Worm (Caenorhabditis elegans) whole organism, midembryonic: Measurements from ENCODE around the gene ZK930.2.

Source experiments
- T22C8.4 ChIP-seq: fragments of 200-800 bp; sonication (Bioruptor generic); IDR thresholded peaks from 2 replicates; pipeline ENCODE4 v1.3.6; 2022; ENCODE audit warnings: missing genetic modification characterization, missing compliant biosample characterization
- cog-1 ChIP-seq: sonication (generic microtip); optimal IDR thresholded peaks from 2 replicates; lab custom pipeline; 2016; ENCODE audit warnings: missing genetic modification characterization, missing compliant biosample characterization
- flt-1 ChIP-seq: fragments of 200-800 bp; sonication (Bioruptor generic); IDR thresholded peaks from 2 replicates; pipeline ENCODE4 v1.3.6; 2022; ENCODE audit warnings: missing genetic modification characterization, missing compliant biosample characterization
- klf-2 ChIP-seq: fragments of 200-800 bp; sonication (Bioruptor generic); conservative IDR thresholded peaks from 2 replicates; pipeline ENCODE4 v1.3.6; 2022; ENCODE audit warnings: missing genetic modification reagents, missing genetic modification characterization, missing compliant biosample characterization
- med-1 ChIP-seq: sonication (generic microtip); optimal IDR thresholded peaks from 2 replicates; lab custom pipeline; 2017; ENCODE audit warnings: missing genetic modification characterization, mild to moderate bottlenecking, missing compliant biosample characterization, antibody characterized with exemption, missing genetic modification reagents; ENCODE audit not compliant: insufficient read depth
- ref-1 ChIP-seq: fragments of 200-800 bp; sonication (Bioruptor generic); conservative IDR thresholded peaks from 2 replicates; pipeline ENCODE4 v1.3.6; 2022; ENCODE audit warnings: missing genetic modification reagents, missing genetic modification characterization, missing compliant biosample characterization
- tab-1 ChIP-seq: fragments of 200-800 bp; sonication (Bioruptor generic); IDR thresholded peaks from 2 replicates; pipeline ENCODE4 v1.3.6; 2022; ENCODE audit warnings: missing genetic modification characterization, missing compliant biosample characterization
- ztf-23 ChIP-seq: fragments of 200-800 bp; sonication (Bioruptor generic); IDR thresholded peaks from 2 replicates; pipeline ENCODE4 v1.3.6; 2022; ENCODE audit warnings: missing genetic modification reagents, missing genetic modification characterization, missing compliant biosample characterization
- ztf-29 ChIP-seq: fragments of 200-800 bp; sonication (Bioruptor generic); IDR thresholded peaks from 2 replicates; pipeline ENCODE4 v1.3.6; 2022; ENCODE audit warnings: missing genetic modification reagents, missing genetic modification characterization, missing compliant biosample characterization

ZK930.2 gene

DNA sequence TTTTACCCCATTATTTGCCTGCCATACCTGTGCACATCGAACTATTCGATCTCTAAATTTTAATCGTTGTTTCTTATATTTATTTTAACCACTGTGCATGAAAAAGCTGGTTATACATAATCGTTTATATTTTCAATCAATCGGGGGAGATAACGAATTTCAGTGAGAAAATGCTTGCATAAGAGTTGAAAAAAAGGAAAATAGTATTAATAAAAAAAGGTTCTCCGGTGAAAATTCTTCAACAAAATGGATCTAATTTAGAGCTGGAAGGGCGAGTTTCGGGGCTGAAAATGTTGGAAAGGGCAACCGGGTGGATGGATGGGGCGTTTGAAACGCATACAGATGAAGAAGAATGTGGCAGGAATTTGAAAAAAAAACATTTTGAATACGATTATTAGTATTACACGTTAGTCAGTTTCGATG, 24.3 kb upstream of the ZK930.2 start:
- TF ChIP-seq ztf-29 (no peak), med-1 (GFP tag; lab: Kevin White, UChicago) (no peak), klf-2 (GFP tag; lab: Robert Waterston, UW) (no peak)

DNA sequence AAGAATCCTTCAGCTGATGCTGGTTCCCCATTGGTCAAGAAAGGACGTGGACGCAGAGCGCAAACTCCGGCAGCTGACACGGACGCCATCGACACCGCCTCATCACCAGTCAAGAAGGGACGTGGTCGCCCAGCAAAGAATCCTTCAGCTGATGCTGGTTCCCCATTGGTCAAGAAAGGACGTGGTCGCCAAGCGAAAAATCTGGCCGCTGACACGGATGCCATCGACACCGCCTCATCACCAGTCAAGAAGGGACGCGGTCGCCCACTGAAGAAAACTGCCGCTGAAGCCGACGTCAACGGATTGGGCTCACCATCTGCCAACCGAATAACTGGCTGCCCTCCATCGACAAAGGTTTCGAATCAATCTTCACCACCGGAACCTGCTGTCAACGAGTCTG, 23.7 kb upstream of the ZK930.2 start:
- TF ChIP-seq cog-1 (tag; lab: Kevin White, UChicago) (no peak), flt-1 (GFP tag; lab: Robert Waterston, UW) (no peak), tab-1 (no peak), klf-2 (GFP tag; lab: Robert Waterston, UW) (no peak), ztf-29 (no peak)

- no peak for TF ChIP-seq flt-1 (GFP tag; lab: Robert Waterston, UW)
- no peak for TF ChIP-seq klf-2 (GFP tag; lab: Robert Waterston, UW)
- no peak for TF ChIP-seq ztf-23 (GFP tag; lab: Robert Waterston, UW)
- no peak for TF ChIP-seq cog-1 (tag; lab: Kevin White, UChicago)
- TF ChIP-seq ref-1 (GFP tag; lab: Robert Waterston, UW) = no peak
- TF ChIP-seq ztf-29 = no peak
- no peak for TF ChIP-seq tab-1
- no peak for TF ChIP-seq T22C8.4 (GFP tag; lab: Robert Waterston, UW)
Observed at ce11 chrII:11916555-11916941, 23.3 kb upstream of the ZK930.2 start.

ce11 chrII:11915770-11916554, 22.7 kb upstream of the ZK930.2 start, which contains the start of the genes vps-15 and hmg-12:
Gene vps-15 (minus strand): TSS chrII:11915852.
Gene hmg-12 (plus strand): TSS chrII:11916513.
- TF ChIP-seq tab-1 = no peak
- no peak for TF ChIP-seq cog-1 (tag; lab: Kevin White, UChicago)
- TF ChIP-seq ref-1 (GFP tag; lab: Robert Waterston, UW) = no peak

- TF ChIP-seq klf-2 (GFP tag; lab: Robert Waterston, UW) (no peak), med-1 (GFP tag; lab: Kevin White, UChicago) (no peak), ztf-23 (GFP tag; lab: Robert Waterston, UW) (no peak), ref-1 (GFP tag; lab: Robert Waterston, UW) (no peak), cog-1 (tag; lab: Kevin White, UChicago) (no peak), flt-1 (GFP tag; lab: Robert Waterston, UW) (no peak), ztf-29 (no peak), tab-1 (no peak), T22C8.4 (GFP tag; lab: Robert Waterston, UW) (no peak)
Observed at ce11 chrII:11914304-11914703, 21.1 kb upstream of the ZK930.2 start, which contains the start of gene ZK930.7. Gene ZK930.7 (plus strand): TSS chrII:11914604.

- no peak for TF ChIP-seq ref-1 (GFP tag; lab: Robert Waterston, UW)
- no peak for TF ChIP-seq med-1 (GFP tag; lab: Kevin White, UChicago)
- TF ChIP-seq cog-1 (tag; lab: Kevin White, UChicago) = no peak
- TF ChIP-seq tab-1 = no peak
- TF ChIP-seq flt-1 (GFP tag; lab: Robert Waterston, UW) = no peak
Observed at ce11 chrII:11910569-11910968, 17.3 kb upstream of the ZK930.2 start.

DNA sequence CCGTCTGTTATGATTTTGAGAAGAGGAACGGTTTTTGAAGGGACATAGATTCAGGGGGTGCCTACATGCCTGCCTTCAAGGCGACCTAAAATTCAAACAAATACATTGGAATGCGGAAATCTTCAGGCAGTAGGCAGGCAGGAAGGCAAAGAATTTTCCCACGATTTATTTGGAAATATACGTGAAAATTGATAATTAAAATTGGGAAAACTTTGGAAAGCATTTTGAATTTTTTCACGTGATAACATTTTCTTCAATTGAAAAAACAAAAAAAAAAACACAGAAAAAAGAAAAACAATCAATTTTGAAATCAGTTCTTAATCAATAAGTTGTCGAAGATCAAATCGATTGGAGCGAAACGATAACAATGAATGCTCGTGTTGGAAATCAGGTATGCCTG, 13.0 kb upstream of the ZK930.2 start, which contains the start of gene ZK930.4:
ZK930.4 (plus strand) TSS at position 301 of the 400 bp plus-strand sequence.
- TF ChIP-seq ztf-29 = no peak
- TF ChIP-seq tab-1 = no peak
- no peak for TF ChIP-seq ref-1 (GFP tag; lab: Robert Waterston, UW)
- TF ChIP-seq flt-1 (GFP tag; lab: Robert Waterston, UW) = no peak
- TF ChIP-seq klf-2 (GFP tag; lab: Robert Waterston, UW) = no peak
- TF ChIP-seq cog-1 (tag; lab: Kevin White, UChicago) = no peak
- TF ChIP-seq T22C8.4 (GFP tag; lab: Robert Waterston, UW) = no peak
- no peak for TF ChIP-seq ztf-23 (GFP tag; lab: Robert Waterston, UW)
- no peak for TF ChIP-seq med-1 (GFP tag; lab: Kevin White, UChicago)

ce11 chrII:11905023-11905422, 11.8 kb upstream of the ZK930.2 start:
- TF ChIP-seq T22C8.4 (GFP tag; lab: Robert Waterston, UW) = no peak
- TF ChIP-seq klf-2 (GFP tag; lab: Robert Waterston, UW) = no peak
- TF ChIP-seq ref-1 (GFP tag; lab: Robert Waterston, UW) = no peak
- TF ChIP-seq flt-1 (GFP tag; lab: Robert Waterston, UW) = no peak
- TF ChIP-seq ztf-23 (GFP tag; lab: Robert Waterston, UW) = no peak
- TF ChIP-seq ztf-29 = no peak; the same call in 1 of the 2 replicates
- TF ChIP-seq cog-1 (tag; lab: Kevin White, UChicago) = no peak
- no peak for TF ChIP-seq med-1 (GFP tag; lab: Kevin White, UChicago)
- TF ChIP-seq tab-1 = no peak

- TF ChIP-seq cog-1 (tag; lab: Kevin White, UChicago) (peak; percentile 31), ztf-29 (no peak), flt-1 (GFP tag; lab: Robert Waterston, UW) (no peak), med-1 (GFP tag; lab: Kevin White, UChicago) (no peak)
Observed at ce11 chrII:11902203-11902602, 9.0 kb upstream of the ZK930.2 start.

DNA sequence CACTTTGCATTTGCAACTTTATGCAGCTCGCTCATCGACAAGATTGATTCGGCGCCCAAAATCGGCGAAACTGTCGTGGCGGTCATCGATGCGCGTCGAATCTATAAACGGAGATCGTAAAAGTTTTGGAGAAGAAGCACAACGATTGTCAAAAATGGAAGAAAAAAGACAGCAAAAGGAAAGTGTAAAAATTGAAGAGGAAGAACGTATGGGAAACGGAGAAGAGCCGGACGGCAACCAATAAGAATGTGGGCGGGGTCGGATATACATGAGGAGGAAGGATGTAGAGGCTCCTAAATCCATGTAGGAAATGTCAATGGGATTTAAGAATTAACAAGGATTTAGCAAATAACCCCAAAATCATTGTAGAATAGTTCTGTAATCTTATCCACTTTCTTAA, 7.9 kb upstream of the ZK930.2 start, which contains the start of gene vab-23:
vab-23 (minus strand) TSS at position 101 of the 400 bp plus-strand sequence.
- no peak for TF ChIP-seq ztf-23 (GFP tag; lab: Robert Waterston, UW)
- no peak for TF ChIP-seq cog-1 (tag; lab: Kevin White, UChicago)
- no peak for TF ChIP-seq klf-2 (GFP tag; lab: Robert Waterston, UW)
- TF ChIP-seq T22C8.4 (GFP tag; lab: Robert Waterston, UW) = no peak
- TF ChIP-seq flt-1 (GFP tag; lab: Robert Waterston, UW) = no peak
- no peak for TF ChIP-seq ztf-29
- no peak for TF ChIP-seq ref-1 (GFP tag; lab: Robert Waterston, UW)
- no peak for TF ChIP-seq tab-1
- no peak for TF ChIP-seq med-1 (GFP tag; lab: Kevin White, UChicago)
